Fruit fly (Drosophila melanogaster): Measurements from ENCODE around the gene CIA30.

- TF ChIP-seq CG33017 (tag; optimal IDR thresholded peaks at IDR 0.05) (no peak), Hr96 (GFP tag; optimal IDR thresholded peaks at IDR 0.05) (no peak)
These were observed 44.6 kb upstream of the CIA30 start, which contains the start of gene dmrt99B for dm6 chr3R:29692009-29692641.
